Fruit fly (Drosophila melanogaster) whole organism, embryonic: ENCODE measurements around the gene vib.

Experiments
- BtbVII ChIP-seq: fragments of 200-800 bp; sonication (Bioruptor generic); optimal IDR thresholded peaks from 3 replicates; lab custom pipeline; 2017; ENCODE audit warnings: missing biosample characterization, mild to moderate bottlenecking, missing genetic modification characterization
- CG10209 ChIP-seq: fragments of 200-800 bp; sonication (Bioruptor generic); optimal IDR thresholded peaks from 3 replicates; lab custom pipeline; 2017; ENCODE audit warnings: missing biosample characterization, mild to moderate bottlenecking, missing genetic modification characterization, missing genetic modification reagents
- CG10267 ChIP-seq: fragments of 200-800 bp; sonication (Bioruptor generic); optimal IDR thresholded peaks from 2 replicates; lab custom pipeline; 2018; ENCODE audit warnings: missing biosample characterization, mild to moderate bottlenecking, missing genetic modification characterization, moderate library complexity
- CG10321 ChIP-seq: fragments of 200-800 bp; sonication (Bioruptor generic); IDR thresholded peaks from 2 replicates; pipeline ENCODE4 v1.3.6; 2022; ENCODE audit warnings: missing biosample characterization, missing genetic modification characterization
- CG10462 ChIP-seq: fragments of 200-800 bp; sonication (Bioruptor generic); optimal IDR thresholded peaks from 2 replicates; lab custom pipeline; 2016; ENCODE audit warnings: missing biosample characterization, missing genetic modification characterization
- CG11093 ChIP-seq: fragments of 200-800 bp; sonication (Bioruptor generic); IDR thresholded peaks from 3 replicates; pipeline ENCODE4 v1.3.6; 2022; ENCODE audit warnings: missing biosample characterization, missing genetic modification characterization
- CG11695 ChIP-seq: fragments of 200-800 bp; sonication (Bioruptor generic); IDR thresholded peaks from 3 replicates; pipeline ENCODE4 v1.3.6; 2022; ENCODE audit warnings: missing biosample characterization, missing genetic modification characterization
- CG12391 ChIP-seq: fragments of 200-800 bp; sonication (Bioruptor generic); optimal IDR thresholded peaks from 3 replicates; lab custom pipeline; 2018; ENCODE audit warnings: missing biosample characterization, mild to moderate bottlenecking, missing genetic modification characterization, moderate library complexity
- CG12744 ChIP-seq: fragments of 200-800 bp; sonication (Bioruptor generic); optimal IDR thresholded peaks from 2 replicates; lab custom pipeline; 2016; ENCODE audit warnings: missing biosample characterization, missing genetic modification characterization
- CG13287 ChIP-seq: fragments of 200-800 bp; sonication (Bioruptor generic); IDR thresholded peaks from 2 replicates; pipeline ENCODE4 v1.3.6; 2022; ENCODE audit warnings: missing biosample characterization, missing genetic modification characterization; ENCODE audit not compliant: partially characterized antibody
- CG13624 ChIP-seq: fragments of 200-800 bp; sonication (Bioruptor generic); optimal IDR thresholded peaks from 2 replicates; lab custom pipeline; 2016; ENCODE audit warnings: missing biosample characterization, missing genetic modification characterization
- CG14710 ChIP-seq: fragments of 200-800 bp; sonication (Bioruptor generic); optimal IDR thresholded peaks from 3 replicates; lab custom pipeline; 2019; ENCODE audit warnings: missing biosample characterization, mild to moderate bottlenecking, missing genetic modification characterization, moderate library complexity
- CG14860 ChIP-seq: fragments of 200-800 bp; sonication (Bioruptor generic); IDR thresholded peaks from 3 replicates; pipeline ENCODE4 v1.3.6; 2022; ENCODE audit warnings: missing biosample characterization, missing genetic modification characterization; ENCODE audit not compliant: partially characterized antibody
- CG1529 ChIP-seq: fragments of 200-800 bp; sonication (Bioruptor generic); optimal IDR thresholded peaks from 3 replicates; lab custom pipeline; 2018; ENCODE audit warnings: missing biosample characterization, missing genetic modification characterization
- CG18599 ChIP-seq: fragments of 200-800 bp; sonication (Bioruptor generic); optimal IDR thresholded peaks from 3 replicates; lab custom pipeline; 2017; ENCODE audit warnings: missing biosample characterization, missing genetic modification characterization, mild to moderate bottlenecking, moderate library complexity, missing genetic modification reagents
- CG2120 ChIP-seq: fragments of 200-800 bp; sonication (Bioruptor generic); optimal IDR thresholded peaks from 3 replicates; lab custom pipeline; 2016; ENCODE audit warnings: missing biosample characterization, missing genetic modification characterization
- CG2712 ChIP-seq: fragments of 200-800 bp; optimal IDR thresholded peaks from 3 replicates; lab custom pipeline; 2019; ENCODE audit warnings: missing biosample characterization, mild to moderate bottlenecking, missing genetic modification characterization, moderate library complexity
- CG2889 ChIP-seq: fragments of 200-800 bp; sonication (Bioruptor generic); IDR thresholded peaks from 3 replicates; pipeline ENCODE4 v1.3.6; 2022; ENCODE audit warnings: missing biosample characterization, missing genetic modification characterization
- CG32767 ChIP-seq: fragments of 200-800 bp; sonication (Bioruptor generic); IDR thresholded peaks from 2 replicates; pipeline ENCODE4 v1.3.6; 2022; ENCODE audit warnings: missing biosample characterization, missing genetic modification characterization
- CG3726 ChIP-seq: fragments of 200-800 bp; sonication (Bioruptor generic); IDR thresholded peaks from 3 replicates; pipeline ENCODE4, ENCODE4 v1.3.6; 2022; ENCODE audit warnings: missing biosample characterization, missing genetic modification characterization
- CG3995 ChIP-seq: fragments of 200-800 bp; sonication (Bioruptor generic); optimal IDR thresholded peaks from 3 replicates; lab custom pipeline; 2016; ENCODE audit warnings: missing biosample characterization, missing genetic modification characterization
- CG5180 ChIP-seq: fragments of 200-800 bp; sonication (Bioruptor generic); optimal IDR thresholded peaks from 3 replicates; lab custom pipeline; 2017; ENCODE audit warnings: missing biosample characterization, missing genetic modification characterization, mild to moderate bottlenecking, moderate library complexity, missing genetic modification reagents
- Fer1 ChIP-seq: fragments of 200-800 bp; sonication (Bioruptor generic); optimal IDR thresholded peaks from 2 replicates; lab custom pipeline; 2017; ENCODE audit warnings: missing biosample characterization, mild to moderate bottlenecking, missing genetic modification characterization
- HLH4C ChIP-seq: fragments of 200-800 bp; sonication (Bioruptor generic); IDR thresholded peaks from 3 replicates; pipeline ENCODE4 v1.3.6; 2022; ENCODE audit warnings: missing biosample characterization, missing genetic modification characterization; ENCODE audit not compliant: partially characterized antibody
- HLH54F ChIP-seq: fragments of 200-800 bp; sonication (Bioruptor generic); optimal IDR thresholded peaks from 3 replicates; lab custom pipeline; 2016; ENCODE audit warnings: missing biosample characterization, missing genetic modification characterization
- Hand ChIP-seq: fragments of 200-800 bp; sonication (Bioruptor generic); optimal IDR thresholded peaks from 2 replicates; lab custom pipeline; 2017; ENCODE audit warnings: mild to moderate bottlenecking, missing biosample characterization, missing genetic modification reagents, missing genetic modification characterization
- Lhr ChIP-seq: fragments of 200-800 bp; sonication (Bioruptor generic); optimal IDR thresholded peaks from 3 replicates; lab custom pipeline; 2017; ENCODE audit warnings: mild to moderate bottlenecking, missing biosample characterization, missing genetic modification reagents, missing genetic modification characterization
- Max ChIP-seq: fragments of 200-800 bp; sonication (Bioruptor generic); optimal IDR thresholded peaks from 2 replicates; lab custom pipeline; 2016; ENCODE audit warnings: missing biosample characterization, mild to moderate bottlenecking, missing genetic modification characterization
- NC2β ChIP-seq: fragments of 200-800 bp; sonication (Bioruptor generic); optimal IDR thresholded peaks from 2 replicates; lab custom pipeline; 2016; ENCODE audit warnings: missing biosample characterization, missing genetic modification characterization
- PHDP ChIP-seq: fragments of 200-800 bp; sonication (Bioruptor generic); optimal IDR thresholded peaks from 3 replicates; lab custom pipeline; 2018; ENCODE audit warnings: missing biosample characterization, mild to moderate bottlenecking, missing genetic modification characterization, moderate library complexity
- amos ChIP-seq: fragments of 200-800 bp; sonication (Bioruptor generic); IDR thresholded peaks from 2 replicates; pipeline ENCODE4 v1.3.6; 2022; ENCODE audit warnings: missing biosample characterization, missing genetic modification characterization; ENCODE audit not compliant: partially characterized antibody
- ara ChIP-seq: fragments of 200-800 bp; sonication (Bioruptor generic); IDR thresholded peaks from 2 replicates; pipeline ENCODE4 v1.3.6; 2022; ENCODE audit warnings: missing biosample characterization, missing genetic modification characterization
- bab2 ChIP-seq: fragments of 200-800 bp; sonication (Bioruptor generic); optimal IDR thresholded peaks from 2 replicates; lab custom pipeline; 2016; ENCODE audit warnings: missing biosample characterization, missing genetic modification characterization
- corto ChIP-seq: fragments of 200-800 bp; sonication (Bioruptor generic); optimal IDR thresholded peaks from 2 replicates; lab custom pipeline; 2016; ENCODE audit warnings: missing biosample characterization, mild to moderate bottlenecking, missing genetic modification characterization, moderate library complexity
- crp ChIP-seq, 2 experiments: fragments of 200-800 bp; sonication (Bioruptor generic); optimal IDR thresholded peaks; 2 replicates in 1 of 2; 3 replicates in 1 of 2; lab custom pipeline; 2017; ENCODE audit warnings: missing biosample characterization in 2 of 2, missing genetic modification characterization in 2 of 2, mild to moderate bottlenecking in 1 of 2, moderate library complexity in 1 of 2
- eve ChIP-seq, 2 experiments: fragments of >200 bp; optimal IDR thresholded peaks; 2 replicates each; lab custom pipeline; 2017; ENCODE audit warnings: missing biosample characterization in 2 of 2, missing genetic modification characterization in 2 of 2
- ewg ChIP-seq: fragments of 200-800 bp; sonication (Bioruptor generic); optimal IDR thresholded peaks from 3 replicates; lab custom pipeline; 2017; ENCODE audit warnings: mild to moderate bottlenecking, missing biosample characterization, missing genetic modification reagents, missing genetic modification characterization
- gfzf ChIP-seq: fragments of 200-800 bp; sonication (Bioruptor generic); optimal IDR thresholded peaks from 2 replicates; lab custom pipeline; 2016; ENCODE audit warnings: missing biosample characterization, mild to moderate bottlenecking, missing genetic modification characterization, moderate library complexity
- lbe ChIP-seq: fragments of 200-800 bp; sonication (Bioruptor generic); optimal IDR thresholded peaks from 2 replicates; lab custom pipeline; 2016; ENCODE audit warnings: missing biosample characterization, mild to moderate bottlenecking, missing genetic modification characterization
- maf-S ChIP-seq: fragments of 200-800 bp; sonication (Bioruptor generic); optimal IDR thresholded peaks from 2 replicates; lab custom pipeline; 2016; ENCODE audit warnings: missing biosample characterization, missing genetic modification characterization
- nmo ChIP-seq: fragments of 200-800 bp; sonication (Bioruptor generic); optimal IDR thresholded peaks from 2 replicates; lab custom pipeline; 2018; ENCODE audit warnings: missing biosample characterization, mild to moderate bottlenecking, missing genetic modification characterization, moderate library complexity
- sens ChIP-seq: fragments of 200-800 bp; sonication (Bioruptor generic); peaks from one replicate; lab custom pipeline; 2016; ENCODE audit warnings: missing biosample characterization, missing genetic modification characterization
- trem ChIP-seq: fragments of 200-800 bp; optimal IDR thresholded peaks from 3 replicates; lab custom pipeline; 2019; ENCODE audit warnings: missing biosample characterization, mild to moderate bottlenecking, missing genetic modification characterization, moderate library complexity
- unc-4 ChIP-seq: fragments of 200-800 bp; sonication (Bioruptor generic); IDR thresholded peaks from 2 replicates; pipeline ENCODE4 v1.3.6; 2022; ENCODE audit warnings: missing biosample characterization, missing genetic modification characterization; ENCODE audit not compliant: partially characterized antibody
- unpg ChIP-seq: fragments of 200-800 bp; sonication (Bioruptor generic); optimal IDR thresholded peaks from 3 replicates; lab custom pipeline; 2018; ENCODE audit warnings: missing biosample characterization, mild to moderate bottlenecking, missing genetic modification characterization, moderate library complexity
- vfl ChIP-seq: fragments of 200-800 bp; sonication (Bioruptor generic); optimal IDR thresholded peaks from 2 replicates; lab custom pipeline; 2016; ENCODE audit warnings: missing biosample characterization, missing genetic modification characterization
- vvl ChIP-seq: fragments of 200-800 bp; sonication (Bioruptor generic); IDR thresholded peaks from 2 replicates; pipeline ENCODE4 v1.3.6; 2022; ENCODE audit warnings: missing biosample characterization, missing genetic modification characterization
- zfh2 ChIP-seq: fragments of 200-800 bp; sonication (Bioruptor generic); optimal IDR thresholded peaks from 2 replicates; lab custom pipeline; 2016; ENCODE audit warnings: missing biosample characterization, missing genetic modification characterization

The vib gene

dm6 chr3R:19180263-19180893 lies 46.1 kb downstream of the vib start, which contains the start of the genes CG5555 and myd (continued):
- TF ChIP-seq amos (GFP tag; lab: Robert Waterston, UW), result peak; percentile 69; the same call in 1 of the 2 replicates
- TF ChIP-seq ewg (GFP tag; lab: Kevin White, UChicago), result no peak
- TF ChIP-seq maf-S (GFP tag; lab: Kevin White, UChicago), result peak; percentile 36
- peak; percentile 28 for TF ChIP-seq vfl (GFP tag; lab: Kevin White, UChicago)
- peak; percentile 44 for TF ChIP-seq nmo (GFP tag; lab: Kevin White, UChicago)
- peak; percentile 12 for TF ChIP-seq gfzf (GFP tag; lab: Kevin White, UChicago)
- peak; percentile 71 for TF ChIP-seq unc-4 (GFP tag; lab: Robert Waterston, UW)
- TF ChIP-seq CG10462 (GFP tag; lab: Kevin White, UChicago), result no peak
- peak in 1 of 2 experiments; percentile 85 for TF ChIP-seq eve (GFP tag; optimal IDR thresholded peaks at IDR 0.05; lab: Kevin White, UChicago)
- TF ChIP-seq lbe (GFP tag; lab: Kevin White, UChicago), result peak; percentile 65
- TF ChIP-seq zfh2 (GFP tag; lab: Kevin White, UChicago), result peak; percentile 40
- peak in 1 of 2 experiments; percentile 4 for TF ChIP-seq crp (GFP tag; optimal IDR thresholded peaks at IDR 0.05; lab: Kevin White, UChicago)
- peak; percentile 21 for TF ChIP-seq BtbVII (GFP tag; lab: Kevin White, UChicago)
- TF ChIP-seq NC2β (GFP tag; lab: Kevin White, UChicago), result no peak
- TF ChIP-seq Fer1 (GFP tag; lab: Kevin White, UChicago), result peak; percentile 55
- no peak for TF ChIP-seq CG10321
- peak; percentile 60 for TF ChIP-seq HLH54F (GFP tag; lab: Kevin White, UChicago)
- peak; percentile 64; the same call in 2 of the 3 replicates for TF ChIP-seq CG2889 (GFP tag; lab: Robert Waterston, UW)
- TF ChIP-seq unpg (GFP tag; lab: Kevin White, UChicago), result peak; percentile 46
- peak; percentile 49 for TF ChIP-seq CG12391 (tag; lab: Kevin White, UChicago)
- TF ChIP-seq CG2712 (tag; lab: Kevin White, UChicago), result peak; percentile 26
- TF ChIP-seq Hand (GFP tag; lab: Kevin White, UChicago), result no peak
- peak; percentile 86 for TF ChIP-seq CG13287
- no peak for TF ChIP-seq CG32767 (GFP tag; lab: Robert Waterston, UW)
- TF ChIP-seq CG1529 (GFP tag; lab: Kevin White, UChicago), result peak; percentile 14
- peak; percentile 52; the same call in 1 of the 2 replicates for TF ChIP-seq ara (GFP tag; lab: Robert Waterston, UW)
- peak; percentile 8 for TF ChIP-seq CG10209 (GFP tag; lab: Kevin White, UChicago)
- TF ChIP-seq CG14860 (GFP tag; lab: Robert Waterston, UW), result peak; percentile 75
- TF ChIP-seq vvl, result peak; percentile 65; the same call in 1 of the 2 replicates
- TF ChIP-seq CG11093 (GFP tag; lab: Robert Waterston, UW), result no peak
- peak; percentile 95 for TF ChIP-seq CG10267 (tag; lab: Kevin White, UChicago)
- TF ChIP-seq sens, result peak; percentile 89
- TF ChIP-seq CG11695, result peak; percentile 46; the same call in 1 of the 3 replicates
- peak; percentile 67 for TF ChIP-seq CG13624 (GFP tag; lab: Kevin White, UChicago)
- peak; percentile 76 for TF ChIP-seq CG2120
- TF ChIP-seq Lhr (GFP tag; lab: Kevin White, UChicago), result peak; percentile 1
- peak; percentile 96 for TF ChIP-seq CG5180 (GFP tag; lab: Kevin White, UChicago)
- peak; percentile 53 for TF ChIP-seq CG18599
- peak; percentile 63 for TF ChIP-seq PHDP (tag; lab: Kevin White, UChicago)
- TF ChIP-seq CG14710 (tag; lab: Kevin White, UChicago), result peak; percentile 26
- no peak for TF ChIP-seq Max (GFP tag; lab: Kevin White, UChicago)
- peak; percentile 91 for TF ChIP-seq HLH4C (GFP tag; lab: Robert Waterston, UW)
- TF ChIP-seq CG3995 (GFP tag; lab: Kevin White, UChicago), result peak; percentile 87
- peak; percentile 40 for TF ChIP-seq CG12744 (GFP tag; lab: Kevin White, UChicago)
- peak; percentile 32 for TF ChIP-seq corto
- peak; percentile 27 for TF ChIP-seq bab2 (GFP tag; lab: Kevin White, UChicago)
- TF ChIP-seq CG3726, result no peak
- peak; percentile 36 for TF ChIP-seq trem (tag; lab: Kevin White, UChicago)
